Fruit fly (Drosophila melanogaster): ENCODE data around the gene CG31233.

DNA sequence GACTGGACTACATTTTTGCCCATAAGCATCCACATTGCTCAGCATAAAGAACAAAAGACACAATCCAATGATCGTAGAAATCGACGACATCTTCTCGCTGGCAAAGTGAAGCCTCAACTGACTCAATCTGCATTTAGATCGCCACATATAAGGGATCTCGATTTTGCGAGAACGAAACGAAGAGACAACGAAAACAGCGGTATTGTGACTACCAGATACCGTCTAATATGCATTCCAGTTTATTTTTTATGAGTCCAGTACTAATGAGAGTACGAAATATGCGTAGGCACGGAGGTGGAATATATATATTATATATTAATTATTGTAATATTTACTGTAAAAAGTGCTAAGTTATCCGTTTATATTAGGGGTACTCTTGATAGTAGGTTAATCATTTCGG lies 10.6 kb upstream of the CG31233 start, which contains the start of gene CG34034:
- no peak for TF ChIP-seq CG9948 (tag; optimal IDR thresholded peaks at IDR 0.05)
- TF ChIP-seq Ets98B (GFP tag; IDR thresholded peaks at IDR 0.05) = no peak
